Fruit fly (Drosophila melanogaster): ENCODE measurements around the gene drn.

The drn gene

DNA sequence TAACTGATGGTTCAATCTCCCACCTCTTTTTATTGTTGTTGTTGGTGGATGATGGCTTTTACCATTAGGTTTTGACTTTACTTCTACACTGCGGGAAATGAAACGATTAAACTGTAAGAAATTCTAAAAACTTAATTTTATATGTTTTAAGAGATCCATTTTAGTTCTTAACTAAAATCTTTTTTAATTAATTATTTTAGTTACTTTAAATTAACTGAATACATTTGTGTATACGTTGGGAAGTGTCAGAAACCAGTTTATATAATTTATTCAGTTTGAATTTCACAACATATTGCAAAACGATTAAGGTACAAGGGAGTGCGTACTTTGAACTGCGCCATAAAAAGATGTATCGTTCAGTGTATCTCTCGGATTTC, 13.2 kb downstream of the drn start:
- TF ChIP-seq CG17801 (GFP tag; optimal IDR thresholded peaks at IDR 0.05; ENCODE audit: partially characterized antibody), result peak; percentile 73

DNA sequence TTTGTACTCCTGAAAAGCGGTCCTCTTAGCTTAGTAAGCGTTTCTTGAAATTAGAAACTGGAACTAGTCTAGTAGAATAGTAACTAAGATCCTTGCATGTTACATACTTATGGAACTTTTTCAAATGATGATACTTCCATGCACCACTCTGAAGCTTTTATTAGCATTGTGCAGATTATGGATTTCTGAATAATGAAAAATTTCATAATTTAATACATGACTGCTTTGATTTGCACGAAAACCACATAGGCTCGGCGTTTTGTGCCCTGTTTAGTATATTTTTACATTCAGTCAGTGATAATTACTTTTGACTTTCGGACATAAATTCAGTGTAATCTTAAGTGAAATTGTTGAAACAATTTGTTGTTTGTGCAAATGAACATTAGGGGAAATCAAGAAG, 15.2 kb downstream of the drn start, which contains the start of gene CG43675:
Gene CG43675 (plus strand): TSS at position 301 of the 400 bp plus-strand sequence.
- no peak for TF ChIP-seq CG17801 (GFP tag; optimal IDR thresholded peaks at IDR 0.05; ENCODE audit: partially characterized antibody)

DNA sequence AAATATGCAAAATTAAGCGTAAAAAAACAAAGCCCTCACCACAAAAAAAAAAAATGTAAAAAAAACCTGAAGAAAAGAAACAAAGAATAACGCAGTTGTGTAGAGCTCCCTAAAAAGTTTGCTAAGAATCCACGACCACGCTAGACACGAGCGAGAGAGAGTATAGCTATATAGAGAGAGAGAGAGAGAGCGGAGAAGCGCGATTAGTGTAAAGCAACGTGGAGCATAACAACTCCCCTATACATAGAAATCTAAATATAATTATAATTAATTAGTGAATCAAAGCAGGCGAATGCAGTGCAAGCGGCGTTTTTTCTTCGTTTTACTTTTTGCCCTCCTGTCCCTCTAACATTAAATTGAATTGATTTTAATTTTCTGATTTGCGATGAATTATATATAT, 19.4 kb downstream of the drn start:
- TF ChIP-seq CG17801 (GFP tag; optimal IDR thresholded peaks at IDR 0.05; ENCODE audit: partially characterized antibody), result no peak

DNA sequence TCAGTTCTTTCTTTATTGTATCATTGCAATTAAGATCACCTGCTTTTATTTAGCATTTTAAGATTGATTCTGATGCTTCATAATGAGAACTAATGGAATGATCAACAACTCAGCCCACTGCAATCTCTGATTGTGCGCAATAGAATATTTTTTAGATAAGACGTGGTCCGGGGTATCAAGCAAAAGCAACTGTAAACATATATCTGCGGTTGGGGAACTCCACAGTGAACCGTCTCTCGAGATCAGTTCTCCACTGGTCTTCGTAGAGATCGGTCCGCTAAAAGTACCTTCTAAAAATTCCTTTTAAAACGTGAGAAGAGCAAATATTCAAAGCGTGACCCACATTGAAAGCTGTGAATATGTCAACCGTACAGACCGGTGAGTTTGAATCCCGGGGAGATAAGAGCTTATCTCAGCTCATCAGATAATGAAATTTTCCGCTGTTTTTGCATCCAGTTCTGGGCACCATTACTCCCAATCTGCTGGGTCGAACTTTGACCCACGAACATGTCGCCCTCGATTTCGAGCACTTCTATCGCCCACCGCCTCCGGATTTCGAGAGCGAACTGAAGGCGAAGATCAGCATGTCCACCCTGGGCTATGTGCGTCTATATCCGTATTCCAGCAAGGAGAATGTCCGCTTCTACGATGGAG, 23.2 kb downstream of the drn start, which contains the start of gene CG18473:
Gene CG18473 (plus strand): TSS at position 240 of the 654 bp plus-strand sequence.
- no peak for TF ChIP-seq CG17801 (GFP tag; optimal IDR thresholded peaks at IDR 0.05; ENCODE audit: partially characterized antibody)

DNA sequence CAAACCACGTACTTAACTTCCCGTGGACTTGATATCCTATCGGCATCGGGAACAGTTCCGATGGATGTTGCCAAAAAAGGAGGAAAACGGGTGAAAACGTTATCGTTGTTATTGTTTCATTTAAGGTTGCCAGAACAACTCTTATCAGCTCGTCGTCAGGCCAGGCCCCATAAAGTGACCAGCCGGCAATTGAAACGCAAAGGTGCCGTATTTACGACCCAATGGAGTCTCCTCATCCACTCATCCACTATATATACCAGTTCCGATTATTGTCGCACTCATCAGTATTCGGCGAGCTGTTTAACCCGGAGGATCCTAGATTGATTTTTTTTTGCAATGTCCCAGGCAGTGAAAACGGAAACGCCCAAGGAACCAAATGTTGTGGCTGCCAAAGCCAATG, 25.1 kb downstream of the drn start, which contains the start of gene Srr:
Gene Srr (plus strand): TSS at position 278 of the 400 bp plus-strand sequence.
- TF ChIP-seq CG17801 (GFP tag; optimal IDR thresholded peaks at IDR 0.05; ENCODE audit: partially characterized antibody), result no peak

DNA sequence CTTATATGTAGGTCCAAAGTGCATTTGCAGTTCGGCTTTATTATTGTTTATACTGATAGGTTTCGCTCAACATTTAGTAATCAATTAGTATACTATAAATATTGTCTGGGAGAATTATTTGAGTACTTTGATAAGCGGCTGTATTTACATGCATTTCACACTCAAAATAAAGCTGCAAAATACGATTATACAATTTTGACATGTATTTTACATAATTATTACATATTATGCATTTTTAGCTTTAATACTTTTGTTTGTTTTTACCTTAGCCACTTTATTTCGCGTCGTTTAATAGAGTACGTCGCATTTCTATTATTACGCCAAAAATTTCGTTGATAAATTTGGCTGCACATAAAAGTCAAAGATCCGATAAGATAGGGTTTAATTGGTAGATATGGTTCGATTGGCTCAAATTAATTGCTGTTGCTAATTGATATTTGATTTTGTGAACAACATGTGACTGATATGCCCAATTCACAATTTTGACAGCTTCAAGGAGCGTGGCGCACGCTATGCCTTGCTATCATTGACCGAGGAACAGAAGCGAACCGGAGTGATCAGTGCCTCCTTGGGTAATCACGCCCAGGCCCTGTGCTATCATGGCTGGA, 26.0 kb downstream of the drn start:
- TF ChIP-seq CG17801 (GFP tag; optimal IDR thresholded peaks at IDR 0.05; ENCODE audit: partially characterized antibody), result no peak

DNA sequence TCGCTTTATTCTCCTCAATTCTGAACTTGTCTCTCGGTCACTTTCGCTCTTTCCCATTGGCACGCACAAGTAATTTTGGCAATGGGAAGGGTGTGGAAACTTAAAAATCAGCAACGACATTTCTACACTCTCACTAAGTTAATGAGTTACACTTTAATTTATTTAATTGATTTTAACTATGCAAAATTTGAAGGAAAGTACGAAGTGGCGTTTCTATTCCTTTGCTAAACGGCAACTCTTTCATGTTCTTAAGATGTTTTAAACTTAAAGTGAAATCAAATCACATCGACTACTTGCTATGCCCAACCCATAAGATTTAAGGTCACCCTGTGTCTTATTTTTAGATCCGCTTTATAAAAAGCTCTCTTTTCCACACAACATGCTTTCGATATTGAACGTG, 30.4 kb downstream of the drn start:
- TF ChIP-seq CG17801 (GFP tag; optimal IDR thresholded peaks at IDR 0.05; ENCODE audit: partially characterized antibody), result no peak

DNA sequence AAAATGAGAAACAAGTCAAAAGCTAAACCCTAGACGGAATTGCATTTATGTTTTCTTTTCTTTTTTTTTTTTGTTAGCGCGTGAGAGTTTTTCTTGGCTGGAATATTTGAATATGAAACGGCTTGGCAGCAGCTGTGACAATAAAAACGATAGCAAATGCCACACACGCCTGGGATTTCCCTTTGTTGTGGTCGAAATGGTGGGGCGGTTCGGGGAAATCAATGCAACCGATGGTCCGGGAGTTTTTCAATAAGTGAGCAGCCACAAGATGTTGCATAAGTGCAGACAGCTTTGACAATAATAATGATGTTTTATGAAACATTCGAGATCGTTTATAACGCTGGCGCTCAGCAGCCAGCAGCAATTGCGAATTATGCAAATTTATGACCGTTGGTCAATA, 36.8 kb downstream of the drn start:
- no peak for TF ChIP-seq CG17801 (GFP tag; optimal IDR thresholded peaks at IDR 0.05; ENCODE audit: partially characterized antibody)

DNA sequence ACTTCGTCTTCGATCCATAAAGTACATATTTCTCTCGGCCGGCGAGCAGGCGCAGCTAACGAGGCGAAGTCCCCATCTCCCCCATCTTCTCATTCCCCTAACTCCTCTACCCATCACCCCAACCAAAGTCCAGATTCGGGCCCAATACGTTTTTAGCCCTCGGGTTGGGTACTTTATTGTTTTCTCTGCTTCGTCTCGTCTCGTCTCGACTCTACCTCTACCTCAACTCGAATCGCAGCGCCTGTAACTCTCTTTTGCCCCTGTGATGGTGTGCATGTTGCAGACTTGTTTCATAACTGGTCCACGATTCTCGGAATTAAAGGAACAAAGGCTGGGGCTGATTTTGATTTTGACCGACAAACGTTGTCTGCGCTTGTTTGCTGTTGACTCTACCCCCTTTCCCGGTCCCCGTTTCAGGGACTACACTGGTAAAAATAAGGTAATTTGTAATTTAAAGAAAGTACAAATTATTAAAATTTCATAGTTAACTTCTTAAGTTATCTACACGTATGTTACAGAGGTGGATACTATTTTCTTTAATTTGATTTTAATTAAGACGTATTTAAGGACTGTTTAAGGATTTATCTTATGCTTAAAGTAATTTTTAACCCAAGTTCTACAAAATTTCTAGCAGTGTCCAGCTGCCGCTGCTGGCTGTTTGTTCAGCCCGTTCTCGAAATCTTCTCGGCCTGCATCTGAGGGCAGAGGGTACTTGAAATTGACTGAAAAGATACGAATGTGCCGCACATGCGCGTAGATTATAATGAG, 38.8 kb downstream of the drn start:
- TF ChIP-seq CG17801 (GFP tag; optimal IDR thresholded peaks at IDR 0.05; ENCODE audit: partially characterized antibody), result no peak

DNA sequence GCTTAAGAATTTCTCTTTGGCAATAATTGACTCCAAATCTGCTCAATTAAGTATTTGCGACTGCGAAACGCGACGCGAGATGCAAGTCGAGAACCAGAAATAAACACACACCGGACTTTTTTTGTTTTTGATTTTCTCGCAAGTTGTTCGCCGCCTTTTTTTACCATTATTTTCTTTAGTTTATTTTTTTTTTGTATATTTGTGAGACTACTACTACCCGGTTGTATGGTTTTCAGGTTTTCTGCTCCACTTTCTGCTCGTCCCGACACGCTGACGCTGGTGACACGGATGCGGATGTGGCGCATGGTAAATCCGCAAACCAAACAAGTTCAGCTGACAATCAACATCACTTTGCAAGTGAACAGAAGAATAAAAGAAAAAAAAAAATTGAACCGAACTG, 41.0 kb downstream of the drn start:
- TF ChIP-seq CG17801 (GFP tag; optimal IDR thresholded peaks at IDR 0.05; ENCODE audit: partially characterized antibody), result no peak

DNA sequence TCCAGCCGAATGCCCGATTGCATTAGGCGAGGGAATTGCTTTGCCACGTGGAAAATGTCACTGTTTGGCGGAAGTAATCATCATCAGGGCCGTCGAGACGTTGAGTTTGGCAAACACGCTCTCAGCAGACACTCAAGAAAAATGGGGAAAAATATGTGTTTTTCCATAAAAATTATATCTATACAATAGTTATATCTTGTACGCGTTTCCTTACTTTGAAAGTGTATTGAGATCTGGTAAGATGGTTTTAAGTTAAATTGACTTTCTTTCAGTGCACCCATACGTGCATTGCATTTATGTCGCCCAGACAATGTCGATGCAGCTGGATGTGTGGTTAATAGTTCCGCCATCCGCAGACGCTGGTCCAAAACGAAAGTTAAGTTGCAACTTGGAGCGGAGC, 46.0 kb downstream of the drn start:
- TF ChIP-seq CG17801 (GFP tag; optimal IDR thresholded peaks at IDR 0.05; ENCODE audit: partially characterized antibody), result no peak

DNA sequence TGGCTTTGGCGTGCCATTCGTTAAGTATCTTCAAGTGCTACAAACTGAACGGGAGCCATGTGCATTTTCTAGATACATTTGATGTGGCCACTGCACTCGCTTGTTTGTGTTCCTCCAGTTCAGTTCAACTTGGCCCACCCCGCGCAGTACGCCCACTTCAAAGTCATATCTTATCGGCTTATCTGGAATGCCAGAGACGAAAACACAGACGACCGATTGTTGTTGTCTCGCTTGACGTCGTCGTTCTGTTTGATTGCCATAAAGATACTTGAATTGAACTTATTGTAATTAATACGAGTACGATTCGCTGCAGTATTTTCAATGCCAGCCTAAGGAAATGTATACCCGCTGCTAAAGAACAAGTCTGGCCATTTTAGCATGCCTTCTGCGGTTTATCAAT, 47.6 kb downstream of the drn start:
- TF ChIP-seq CG17801 (GFP tag; optimal IDR thresholded peaks at IDR 0.05; ENCODE audit: partially characterized antibody), result no peak

DNA sequence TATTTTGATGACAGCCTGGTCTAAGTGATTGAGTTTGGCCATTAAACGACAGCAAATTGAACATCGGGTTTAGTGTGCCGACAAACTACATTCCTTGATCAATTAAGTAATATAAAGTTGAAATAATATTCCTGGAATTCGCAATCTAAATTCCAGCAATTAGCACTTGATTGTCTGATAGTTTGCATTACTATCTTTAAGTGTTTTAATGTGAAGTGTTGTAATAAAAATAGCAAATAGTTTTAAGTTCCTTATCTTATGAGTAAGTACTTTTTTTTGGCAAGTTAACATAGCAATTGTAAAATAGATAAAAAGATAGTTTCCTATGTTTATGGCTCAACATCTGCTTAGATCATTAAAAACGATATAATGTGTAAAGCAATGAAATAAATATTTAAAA, 48.3 kb downstream of the drn start:
- TF ChIP-seq CG17801 (GFP tag; optimal IDR thresholded peaks at IDR 0.05; ENCODE audit: partially characterized antibody), result no peak

DNA sequence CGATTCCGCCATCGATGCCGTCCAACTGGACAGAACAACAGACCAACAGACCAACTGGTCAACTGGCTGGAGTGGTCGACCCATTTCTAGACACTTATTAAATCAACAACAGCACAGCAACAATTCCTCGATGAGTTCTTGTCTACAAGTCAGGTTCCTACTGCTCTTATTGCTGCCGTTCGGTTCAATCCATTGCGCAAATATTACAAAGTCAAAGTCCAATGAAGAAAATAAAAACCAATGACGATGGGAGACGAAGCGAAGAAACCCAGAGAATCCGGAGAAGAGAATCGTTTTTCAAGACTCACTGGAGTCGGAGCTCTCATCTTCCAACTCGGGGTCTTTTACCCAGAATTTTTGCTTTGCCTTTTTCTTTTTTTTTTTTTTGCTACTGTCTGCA, 49.0 kb downstream of the drn start:
- peak; percentile 21 for TF ChIP-seq CG17801 (GFP tag; optimal IDR thresholded peaks at IDR 0.05; ENCODE audit: partially characterized antibody)

DNA sequence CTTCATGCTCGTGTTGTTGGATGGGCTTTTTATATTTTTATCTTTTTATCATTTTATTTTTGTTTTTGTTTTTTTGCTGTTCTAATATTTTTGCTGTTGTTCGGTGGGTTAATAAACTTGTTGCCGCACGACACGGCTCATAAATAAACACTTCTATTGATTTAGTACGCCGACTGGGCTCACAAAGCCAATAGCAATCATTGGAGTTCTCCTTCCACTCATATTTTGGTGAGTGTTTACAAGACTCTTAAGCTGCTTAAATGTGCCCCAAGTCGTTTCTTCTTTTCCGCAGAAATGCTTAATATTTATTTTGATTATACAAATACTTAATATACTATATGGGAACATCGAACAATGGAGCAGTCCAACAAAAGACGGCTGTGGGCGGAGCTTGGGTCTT, 50.2 kb downstream of the drn start:
- no peak for TF ChIP-seq CG17801 (GFP tag; optimal IDR thresholded peaks at IDR 0.05; ENCODE audit: partially characterized antibody)

DNA sequence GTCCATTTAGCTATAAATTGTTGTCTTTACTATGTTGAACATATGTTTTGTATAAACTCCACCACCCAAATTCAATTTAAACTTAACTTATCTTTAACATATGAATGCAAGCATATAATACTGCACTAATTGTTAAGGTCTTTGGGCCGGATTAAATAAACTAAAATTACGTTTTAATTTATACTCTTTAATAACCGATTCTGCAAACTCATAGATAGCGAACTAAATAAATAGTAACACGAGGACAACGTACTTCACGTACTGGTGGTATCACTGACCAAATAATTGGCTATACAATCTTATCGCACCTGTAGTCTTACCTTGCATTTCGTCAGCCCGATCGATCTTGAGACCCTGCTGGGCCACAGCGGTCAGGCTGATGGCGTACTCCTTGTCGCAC, 52.4 kb downstream of the drn start:
- no peak for TF ChIP-seq CG17801 (GFP tag; optimal IDR thresholded peaks at IDR 0.05; ENCODE audit: partially characterized antibody)

Measured in ovary, adult (tissue).